Fruit fly (Drosophila melanogaster): ENCODE data around the gene RecQ4.

RecQ4 gene

dm6 chr3L:8155324-8155723 lies 20.5 kb downstream of the RecQ4 start (continued):
- TF ChIP-seq B-H1 (GFP tag; IDR thresholded peaks at IDR 0.05) = no peak
- TF ChIP-seq CG10366 (GFP tag; IDR thresholded peaks at IDR 0.05) = no peak
- TF ChIP-seq Mad (GFP tag; optimal IDR thresholded peaks at IDR 0.05) = no peak
- peak; percentile 59 for TF ChIP-seq abd-A (tag; optimal IDR thresholded peaks at IDR 0.05)
- TF ChIP-seq hb (GFP tag; IDR thresholded peaks at IDR 0.05; ENCODE audit: partially characterized antibody) = no peak

- no peak for TF ChIP-seq Camta (GFP tag; optimal IDR thresholded peaks at IDR 0.05)
- TF ChIP-seq nom (GFP tag; optimal IDR thresholded peaks at IDR 0.05) = peak; percentile 62
Measured at dm6 chr3L:8154544-8154943, 21.2 kb downstream of the RecQ4 start.

dm6 chr3L:8153206-8153996 lies 22.4 kb downstream of the RecQ4 start:
- 0 out of 3 replicates have a peak, but pooled peaks have one; percentile 29 for TF ChIP-seq CG17361 (GFP tag; IDR thresholded peaks at IDR 0.05)
- TF ChIP-seq cato (GFP tag; optimal IDR thresholded peaks at IDR 0.05; ENCODE audit: borderline replicate concordance) = peak; percentile 45
- TF ChIP-seq CG4854 (GFP tag; optimal IDR thresholded peaks at IDR 0.05) = peak; percentile 3
- peak; percentile 57 for TF ChIP-seq CG32772 (GFP tag; IDR thresholded peaks at IDR 0.05)
- peak; percentile 30; the same call in 1 of the 2 replicates for TF ChIP-seq CG9932 (GFP tag; IDR thresholded peaks at IDR 0.05)
- TF ChIP-seq wor (GFP tag; IDR thresholded peaks at IDR 0.05) = peak; percentile 39; the same call in 1 of the 2 replicates
- TF ChIP-seq CG8388 (GFP tag; optimal IDR thresholded peaks at IDR 0.05) = peak; percentile 32
- TF ChIP-seq pan (optimal IDR thresholded peaks at IDR 0.05) = no peak
- TF ChIP-seq pan (GFP tag; optimal IDR thresholded peaks at IDR 0.05 in 1 of 2, IDR thresholded peaks at IDR 0.05 in 1 of 2) = peak in 1 of 2 experiments; percentile 69
- TF ChIP-seq ara (GFP tag; IDR thresholded peaks at IDR 0.05) = peak; percentile 29; the same call in 1 of the 2 replicates
- TF ChIP-seq TFAM (GFP tag; optimal IDR thresholded peaks at IDR 0.05) = no peak
- peak; percentile 31; the same call in 1 of the 3 replicates for TF ChIP-seq CG2889 (GFP tag; IDR thresholded peaks at IDR 0.05)
- no peak for TF ChIP-seq Dip2 (GFP tag; IDR thresholded peaks at IDR 0.05)
- TF ChIP-seq gce (GFP tag; IDR thresholded peaks at IDR 0.05) = peak; percentile 32; the same call in 1 of the 3 replicates
- TF ChIP-seq nau (GFP tag; optimal IDR thresholded peaks at IDR 0.05) = peak; percentile 62
- peak; percentile 60 for TF ChIP-seq stc (GFP tag; IDR thresholded peaks at IDR 0.05)
- TF ChIP-seq Aef1 (GFP tag; IDR thresholded peaks at IDR 0.05) = peak; percentile 46; the same call in 1 of the 3 replicates
- TF ChIP-seq pum (GFP tag; optimal IDR thresholded peaks at IDR 0.05) = peak; percentile 54
- TF ChIP-seq Sox102F (GFP tag; optimal IDR thresholded peaks at IDR 0.05) = peak; percentile 84
- TF ChIP-seq Chrac-16 (GFP tag; optimal IDR thresholded peaks at IDR 0.05) = peak; percentile 4
- peak; percentile 22 for TF ChIP-seq CG8089 (GFP tag; optimal IDR thresholded peaks at IDR 0.05)
- TF ChIP-seq CG12236 (GFP tag; optimal IDR thresholded peaks at IDR 0.05) = peak; percentile 28
- TF ChIP-seq Drgx (GFP tag; IDR thresholded peaks at IDR 0.05) = peak; percentile 97
- TF ChIP-seq Side (GFP tag; optimal IDR thresholded peaks at IDR 0.05) = peak; percentile 26
- no peak for TF ChIP-seq CG13894 (tag; optimal IDR thresholded peaks at IDR 0.05)
- peak; percentile 34 for TF ChIP-seq Mes4 (GFP tag; optimal IDR thresholded peaks at IDR 0.05)
- no peak for TF ChIP-seq inv (GFP tag; IDR thresholded peaks at IDR 0.05; ENCODE audit: partially characterized antibody)
- TF ChIP-seq ATbp (GFP tag; optimal IDR thresholded peaks at IDR 0.05) = peak; percentile 58
- peak; percentile 47; the same call in 1 of the 2 replicates for TF ChIP-seq Xrp1 (GFP tag; IDR thresholded peaks at IDR 0.05)
- TF ChIP-seq CG11695 (GFP tag; IDR thresholded peaks at IDR 0.05) = 0 out of 3 replicates have a peak, but pooled peaks have one; percentile 45
- TF ChIP-seq jumu (GFP tag; optimal IDR thresholded peaks at IDR 0.05) = peak; percentile 27
- TF ChIP-seq ash1 (GFP tag; optimal IDR thresholded peaks at IDR 0.05) = no peak
- TF ChIP-seq CG5953 (GFP tag; IDR thresholded peaks at IDR 0.05) = peak; percentile 52; the same call in 1 of the 2 replicates
- TF ChIP-seq ci (GFP tag; IDR thresholded peaks at IDR 0.05) = peak; percentile 91
- TF ChIP-seq CG6654 (GFP tag; optimal IDR thresholded peaks at IDR 0.05) = peak; percentile 2
- TF ChIP-seq CG16863 (GFP tag; optimal IDR thresholded peaks at IDR 0.05) = peak; percentile 37
- no peak for TF ChIP-seq chm (GFP tag; IDR thresholded peaks at IDR 0.05)
- peak; percentile 29 for TF ChIP-seq Max (GFP tag; optimal IDR thresholded peaks at IDR 0.05)
- peak; percentile 53; the same call in 1 of the 3 replicates for TF ChIP-seq Mrtf (GFP tag; IDR thresholded peaks at IDR 0.05)
